Worm (Caenorhabditis elegans) whole organism, mixed stage, embryonic: ENCODE results near the gene Y67H2A.7.

Source experiments
- M03D4.4 ChIP-seq: sonication (generic microtip); optimal IDR thresholded peaks from 2 replicates; lab custom pipeline; 2017; ENCODE audit warnings: mild to moderate bottlenecking, missing genetic modification characterization, missing compliant biosample characterization
- ceh-43 ChIP-seq: fragments of 200-800 bp; sonication (Bioruptor generic); optimal IDR thresholded peaks from 2 replicates; lab custom pipeline; 2018; ENCODE audit warnings: mild to moderate bottlenecking, missing genetic modification characterization, moderate library complexity, missing compliant biosample characterization
- lsy-2 ChIP-seq: fragments of 150-350 bp; optimal IDR thresholded peaks from 2 replicates; lab custom pipeline; 2014; ENCODE audit warnings: missing biosample characterization, missing genetic modification characterization
- nhr-12 ChIP-seq: fragments of 150-350 bp; optimal IDR thresholded peaks from 2 replicates; lab custom pipeline; 2014; ENCODE audit warnings: missing biosample characterization, missing genetic modification characterization
- snpc-4 ChIP-seq: fragments of 150-350 bp; optimal IDR thresholded peaks from 2 replicates; lab custom pipeline; 2014; ENCODE audit warnings: missing biosample characterization, missing genetic modification characterization

DNA sequence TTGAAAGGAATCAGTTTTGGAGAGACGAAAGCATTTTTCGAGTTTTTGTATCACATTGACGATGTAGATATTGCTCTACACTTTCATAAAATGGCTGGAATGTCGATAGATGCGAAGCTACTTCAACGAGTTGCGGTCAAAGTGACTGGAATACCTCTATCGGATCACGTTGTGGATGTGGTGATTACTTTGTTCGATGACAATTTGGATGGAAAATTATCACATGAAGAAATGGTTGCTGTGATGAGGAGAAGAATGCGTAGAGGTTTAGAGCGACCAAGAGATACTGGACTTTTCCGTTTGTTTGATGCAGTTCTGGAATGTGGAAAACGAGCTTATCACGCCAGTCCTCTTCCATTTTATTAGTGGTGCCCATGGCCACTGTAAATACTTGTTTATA lies 3.9 kb upstream of the Y67H2A.7 start:
- no peak for TF ChIP-seq lsy-2
- TF ChIP-seq nhr-12 = no peak
- no peak for TF ChIP-seq ceh-43 (GFP tag; lab: Kevin White, UChicago)
- no peak for TF ChIP-seq M03D4.4 (tag; lab: Kevin White, UChicago)
- TF ChIP-seq snpc-4 (tag; lab: Kevin White, UChicago) = no peak
